Worm (Caenorhabditis elegans) whole organism, mixed stage, embryonic: ENCODE measurements around the gene Y25C1A.13.

Experiments
- bed-3 ChIP-seq: fragments of 200-800 bp; sonication (Bioruptor generic); optimal IDR thresholded peaks from 3 replicates; lab custom pipeline; 2018; ENCODE audit warnings: mild to moderate bottlenecking, missing genetic modification characterization, moderate library complexity, missing compliant biosample characterization
- elt-1 ChIP-seq: sonication (generic microtip); optimal IDR thresholded peaks from 2 replicates; lab custom pipeline; 2017; ENCODE audit warnings: missing genetic modification characterization, mild to moderate bottlenecking, missing compliant biosample characterization, antibody characterized with exemption, moderate library complexity, borderline replicate concordance; ENCODE audit not compliant: insufficient read depth
- mab-5 ChIP-seq: fragments of 150-350 bp; optimal IDR thresholded peaks from 2 replicates; lab custom pipeline; 2014; ENCODE audit warnings: missing biosample characterization, missing genetic modification characterization
- mep-1 ChIP-seq: fragments of 150-350 bp; optimal IDR thresholded peaks from 2 replicates; lab custom pipeline; 2017; ENCODE audit warnings: missing biosample characterization, missing genetic modification reagents, missing genetic modification characterization, inconsistent platforms
- nhr-12 ChIP-seq: fragments of 150-350 bp; optimal IDR thresholded peaks from 2 replicates; lab custom pipeline; 2014; ENCODE audit warnings: missing biosample characterization, missing genetic modification characterization
- nhr-2 ChIP-seq: fragments of 150-350 bp; optimal IDR thresholded peaks from 2 replicates; lab custom pipeline; 2014; ENCODE audit warnings: missing biosample characterization, missing genetic modification characterization
- pha-4 ChIP-seq: fragments of 150-350 bp; optimal IDR thresholded peaks from 2 replicates; lab custom pipeline; 2018; ENCODE audit warnings: missing biosample characterization, missing genetic modification reagents, missing genetic modification characterization
- snpc-4 ChIP-seq: fragments of 150-350 bp; optimal IDR thresholded peaks from 2 replicates; lab custom pipeline; 2014; ENCODE audit warnings: missing biosample characterization, missing genetic modification characterization
- unc-39 ChIP-seq: fragments of 150-350 bp; optimal IDR thresholded peaks from 2 replicates; lab custom pipeline; 2014; ENCODE audit warnings: missing biosample characterization, missing genetic modification characterization
- ztf-11 ChIP-seq: fragments of 150-350 bp; optimal IDR thresholded peaks from 2 replicates; lab custom pipeline; 2014; ENCODE audit warnings: missing biosample characterization, missing genetic modification characterization

ce11 chrII:3060782-3061181, 50.3 kb downstream of the Y25C1A.13 start, which contains the start of gene Y25C1A.6:
- no peak for TF ChIP-seq unc-39 (tag; lab: Kevin White, UChicago)
- TF ChIP-seq elt-1 (tag; lab: Kevin White, UChicago): no peak
- no peak for TF ChIP-seq nhr-12 (tag; lab: Kevin White, UChicago)
- TF ChIP-seq pha-4: no peak
- no peak for TF ChIP-seq ztf-11 (tag; lab: Kevin White, UChicago)
- no peak for TF ChIP-seq mab-5
- TF ChIP-seq mep-1: no peak
- no peak for TF ChIP-seq nhr-2 (tag; lab: Kevin White, UChicago)
- no peak for TF ChIP-seq snpc-4 (tag; lab: Kevin White, UChicago)
- no peak for TF ChIP-seq bed-3 (GFP tag; lab: Kevin White, UChicago)
